Worm (Caenorhabditis elegans): Measurements from ENCODE around the gene C13A2.4.

Gene C13A2.4

DNA sequence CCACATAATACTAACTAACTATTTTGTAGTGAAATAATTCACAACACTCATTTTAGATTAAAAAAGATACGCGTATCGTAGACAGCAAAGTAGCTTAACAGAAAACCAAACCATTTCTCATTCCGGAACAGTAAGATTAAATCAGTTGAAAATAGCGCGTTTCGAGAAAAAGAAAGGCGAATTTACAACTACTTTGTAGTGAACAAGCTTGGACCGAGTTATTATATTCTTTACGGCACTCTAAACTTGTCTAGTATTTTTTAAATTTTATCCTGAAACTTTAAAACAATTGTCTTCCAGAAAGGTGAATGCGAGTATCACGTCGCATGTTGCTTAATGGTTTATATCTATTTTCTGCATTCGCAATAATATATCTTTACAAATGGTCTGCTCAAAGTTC, at the start of gene C13A2.4:
Gene C13A2.4, plus strand, starts transcription at position 301 of the 400 bp plus-strand sequence.
- TF ChIP-seq mcd-1 (GFP tag; IDR thresholded peaks at IDR 0.05) (no peak), Y95B8A.8 (GFP tag; IDR thresholded peaks at IDR 0.05) (no peak), mxl-1 (tag; optimal IDR thresholded peaks at IDR 0.05) (no peak), F57C9.4 (tag; optimal IDR thresholded peaks at IDR 0.05) (no peak), madf-8 (GFP tag; conservative IDR thresholded peaks at IDR 0.05) (no peak), xnd-1 (tag; optimal IDR thresholded peaks at IDR 0.05) (no peak), egrh-3 (GFP tag; IDR thresholded peaks at IDR 0.05) (no peak), nhr-179 (tag; optimal IDR thresholded peaks at IDR 0.05) (no peak), let-526 (GFP tag; IDR thresholded peaks at IDR 0.05) (no peak), pha-4 (tag; optimal IDR thresholded peaks at IDR 0.05) (no peak), ztf-26 (tag; optimal IDR thresholded peaks at IDR 0.05) (no peak), lir-1 (GFP tag; conservative IDR thresholded peaks at IDR 0.05) (no peak), hrde-1 (tag; optimal IDR thresholded peaks at IDR 0.05; ENCODE audit: borderline replicate concordance) (no peak), akir-1 (GFP tag; optimal IDR thresholded peaks at IDR 0.05) (no peak), F55B11.4 (tag; optimal IDR thresholded peaks at IDR 0.05; ENCODE audit: borderline replicate concordance, insufficient read depth) (no peak), Y53G8AR.9 (GFP tag; conservative IDR thresholded peaks at IDR 0.05) (no peak)

DNA sequence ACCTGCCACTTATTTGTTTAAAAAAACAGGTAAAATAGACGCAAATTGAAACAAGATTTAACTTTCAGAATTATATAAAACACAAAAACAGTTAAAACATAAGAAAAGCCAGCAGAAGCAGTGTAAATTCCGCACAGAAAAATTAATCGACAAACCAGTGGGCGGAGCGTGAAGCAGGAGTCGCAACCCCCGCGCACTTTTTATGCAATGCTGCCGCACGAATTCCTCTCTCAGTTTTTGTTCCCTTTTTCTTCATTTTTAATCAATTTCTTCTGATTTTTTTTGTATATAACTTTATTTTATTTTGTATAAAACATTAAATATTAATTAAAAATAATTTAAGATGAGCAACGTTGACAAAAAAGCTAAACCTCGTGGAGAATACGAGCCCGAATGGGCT, 48.3 kb upstream of the C13A2.4 start, which contains the start of the genes gei-6 and krr-1:
Gene gei-6, minus strand, starts transcription at position 2 of the 400 bp plus-strand sequence.
Gene krr-1, plus strand, starts transcription at position 344 of the 400 bp plus-strand sequence.
- TF ChIP-seq attf-3 (GFP tag; conservative IDR thresholded peaks at IDR 0.05) = 0 out of 2 replicates have a peak, but pooled peaks have one; percentile 37
- TF ChIP-seq lsl-1 (GFP tag; optimal IDR thresholded peaks at IDR 0.05) = no peak
- TF ChIP-seq mcd-1 (GFP tag; IDR thresholded peaks at IDR 0.05) = peak; percentile 65
- no peak for TF ChIP-seq cebp-1 (GFP tag; IDR thresholded peaks at IDR 0.05)
- peak; percentile 51 for TF ChIP-seq cebp-1 (tag; optimal IDR thresholded peaks at IDR 0.05)
- peak; percentile 55 for TF ChIP-seq snpc-1.3 (tag; optimal IDR thresholded peaks at IDR 0.05; ENCODE audit: insufficient read depth)
- no peak for TF ChIP-seq rcor-1 (GFP tag; IDR thresholded peaks at IDR 0.05)
- TF ChIP-seq F23B12.7 (tag; optimal IDR thresholded peaks at IDR 0.05; ENCODE audit: insufficient read depth) = peak; percentile 73
- TF ChIP-seq rec-8 (tag; optimal IDR thresholded peaks at IDR 0.05) = no peak
- no peak for TF ChIP-seq ztf-28 (GFP tag; IDR thresholded peaks at IDR 0.05)
- no peak for TF ChIP-seq ztf-26 (tag; optimal IDR thresholded peaks at IDR 0.05)
- TF ChIP-seq madf-6 (GFP tag; IDR thresholded peaks at IDR 0.05) = peak; percentile 55; the same call in 1 of the 2 replicates
- no peak for TF ChIP-seq hsf-1 (GFP tag; IDR thresholded peaks at IDR 0.05)
- TF ChIP-seq mes-4 (tag; optimal IDR thresholded peaks at IDR 0.05) = no peak
- TF ChIP-seq lin-54 (GFP tag; optimal IDR thresholded peaks at IDR 0.05) = peak; percentile 14
- no peak for TF ChIP-seq madf-8 (GFP tag; conservative IDR thresholded peaks at IDR 0.05)
- peak; percentile 62 for TF ChIP-seq snpc-3.4 (tag; optimal IDR thresholded peaks at IDR 0.05)
- peak; percentile 9 for TF ChIP-seq ceh-27 (GFP tag; optimal IDR thresholded peaks at IDR 0.05)
- peak; percentile 25 for TF ChIP-seq tbp1 (GFP tag; optimal IDR thresholded peaks at IDR 0.05)
- no peak for TF ChIP-seq unc-62 (GFP tag; optimal IDR thresholded peaks at IDR 0.05)
- peak; percentile 8 for TF ChIP-seq F49E8.2 (tag; optimal IDR thresholded peaks at IDR 0.05; ENCODE audit: insufficient read depth)
- peak; percentile 15; the same call in 1 of the 2 replicates for TF ChIP-seq pbrm-1 (GFP tag; IDR thresholded peaks at IDR 0.05)
- no peak for TF ChIP-seq dpl-1 (GFP tag; optimal IDR thresholded peaks at IDR 0.05)
- TF ChIP-seq snpc-4 (GFP tag; optimal IDR thresholded peaks at IDR 0.05) = peak; percentile 9
- peak in 2 of 4 experiments; percentile 2 to 17 for TF ChIP-seq snpc-4 (tag; optimal IDR thresholded peaks at IDR 0.05)
- TF ChIP-seq rpc-1 (optimal IDR thresholded peaks at IDR 0.05) = peak; percentile 34
- TF ChIP-seq rpc-1 (tag; optimal IDR thresholded peaks at IDR 0.05) = no peak
- TF ChIP-seq B0019.2 (GFP tag; conservative IDR thresholded peaks at IDR 0.05) = no peak
- peak; percentile 50 for TF ChIP-seq snpc-1.1 (tag; optimal IDR thresholded peaks at IDR 0.05; ENCODE audit: insufficient read depth)
- TF ChIP-seq D2030.7 (GFP tag; IDR thresholded peaks at IDR 0.05) = no peak
- no peak for TF ChIP-seq tlf-1 (GFP tag; optimal IDR thresholded peaks at IDR 0.05)
- TF ChIP-seq egl-44 (GFP tag; IDR thresholded peaks at IDR 0.05) = no peak
- TF ChIP-seq nhr-27 (tag; optimal IDR thresholded peaks at IDR 0.05) = no peak
- no peak for TF ChIP-seq let-526 (GFP tag; IDR thresholded peaks at IDR 0.05)
- peak; percentile 42; the same call in 1 of the 2 replicates for TF ChIP-seq zfh-2 (GFP tag; conservative IDR thresholded peaks at IDR 0.05)

All from whole organism, young adult.